Fruit fly (Drosophila melanogaster): ENCODE results near the gene CG3081.

The CG3081 gene

dm6 chrX:4675054-4675453 is 31.3 kb upstream of the CG3081 start:
- TF ChIP-seq gsb (GFP tag; IDR thresholded peaks at IDR 0.05) (no peak), Elba2 (GFP tag; optimal IDR thresholded peaks at IDR 0.05) (no peak), btn (GFP tag; optimal IDR thresholded peaks at IDR 0.05) (no peak), crol (GFP tag; IDR thresholded peaks at IDR 0.05) (0 out of 2 replicates have a peak, but pooled peaks have one; percentile 7), CG2199 (GFP tag; IDR thresholded peaks at IDR 0.05) (no peak), cad (GFP tag; optimal IDR thresholded peaks at IDR 0.05) (no peak), ase (GFP tag; IDR thresholded peaks at IDR 0.05) (no peak), Hr78 (GFP tag; optimal IDR thresholded peaks at IDR 0.05) (no peak), Med (GFP tag) (peak; percentile 15), Antp (GFP tag; optimal IDR thresholded peaks at IDR 0.05) (no peak), Fer2 (tag; optimal IDR thresholded peaks at IDR 0.05) (no peak), Xrp1 (GFP tag; IDR thresholded peaks at IDR 0.05) (no peak)

dm6 chrX:4671194-4671626 is 27.4 kb upstream of the CG3081 start:
- TF ChIP-seq Nf-YB (GFP tag; optimal IDR thresholded peaks at IDR 0.05): peak; percentile 60
- TF ChIP-seq cwo (GFP tag; optimal IDR thresholded peaks at IDR 0.05): peak; percentile 26
- no peak for TF ChIP-seq CG9932 (GFP tag; IDR thresholded peaks at IDR 0.05)
- TF ChIP-seq CG1647 (GFP tag; optimal IDR thresholded peaks at IDR 0.05): no peak
- TF ChIP-seq abd-A (tag; optimal IDR thresholded peaks at IDR 0.05): peak; percentile 98
- TF ChIP-seq vvl (GFP tag; IDR thresholded peaks at IDR 0.05): peak; percentile 79
- peak; percentile 34 for TF ChIP-seq CG13894 (tag; optimal IDR thresholded peaks at IDR 0.05)
- no peak for TF ChIP-seq yki (optimal IDR thresholded peaks at IDR 0.05)
- peak; percentile 87 for TF ChIP-seq CG3995 (GFP tag; optimal IDR thresholded peaks at IDR 0.05)
- TF ChIP-seq Nf-YC (tag; optimal IDR thresholded peaks at IDR 0.05): peak; percentile 68
- TF ChIP-seq oc (tag; optimal IDR thresholded peaks at IDR 0.05): peak; percentile 14
- TF ChIP-seq Dp (GFP tag; optimal IDR thresholded peaks at IDR 0.05): no peak
- peak; percentile 61 for TF ChIP-seq nom (GFP tag; optimal IDR thresholded peaks at IDR 0.05)
- TF ChIP-seq CG4854 (GFP tag; optimal IDR thresholded peaks at IDR 0.05): no peak
- no peak for TF ChIP-seq ranshi (GFP tag; IDR thresholded peaks at IDR 0.05)
- peak; percentile 19 for TF ChIP-seq Med (GFP tag)
- TF ChIP-seq CG34422 (GFP tag; IDR thresholded peaks at IDR 0.05): peak; percentile 64; the same call in 1 of the 3 replicates
- no peak for TF ChIP-seq Max (GFP tag; optimal IDR thresholded peaks at IDR 0.05)
- TF ChIP-seq CG5245 (GFP tag; optimal IDR thresholded peaks at IDR 0.05): no peak
- TF ChIP-seq ERR (GFP tag; optimal IDR thresholded peaks at IDR 0.05): no peak
- no peak for TF ChIP-seq ap (GFP tag; IDR thresholded peaks at IDR 0.05)
- TF ChIP-seq CoRest (tag; optimal IDR thresholded peaks at IDR 0.05): no peak
- 0 out of 3 replicates have a peak, but pooled peaks have one; percentile 17 for TF ChIP-seq CG6175 (GFP tag; IDR thresholded peaks at IDR 0.05)
- TF ChIP-seq PHDP (tag; optimal IDR thresholded peaks at IDR 0.05): no peak
- TF ChIP-seq Awh (GFP tag; IDR thresholded peaks at IDR 0.05): peak; percentile 65
- TF ChIP-seq sd (tag; optimal IDR thresholded peaks at IDR 0.05): peak; percentile 20
- TF ChIP-seq twi (tag; optimal IDR thresholded peaks at IDR 0.05): no peak
- TF ChIP-seq sqz (GFP tag; optimal IDR thresholded peaks at IDR 0.05): peak; percentile 75
- TF ChIP-seq chinmo (GFP tag; IDR thresholded peaks at IDR 0.05; ENCODE audit: partially characterized antibody): 0 out of 4 replicates have a peak, but pooled peaks have one; percentile 62
- no peak for TF ChIP-seq CG17912 (GFP tag; optimal IDR thresholded peaks at IDR 0.05)

All from whole organism, embryonic.